Worm (Caenorhabditis elegans) whole organism, mixed stage, embryonic: ENCODE results near the gene sdz-15.

Source experiments
- blmp-1 ChIP-seq: fragments of 150-350 bp; optimal IDR thresholded peaks from 2 replicates; lab custom pipeline; 2014; ENCODE audit warnings: missing biosample characterization, missing genetic modification characterization
- ceh-39 ChIP-seq: fragments of 150-350 bp; optimal IDR thresholded peaks from 2 replicates; lab custom pipeline; 2014; ENCODE audit warnings: missing biosample characterization, missing genetic modification characterization
- cnd-1 ChIP-seq: fragments of 200-800 bp; sonication (Bioruptor generic); optimal IDR thresholded peaks from 2 replicates; lab custom pipeline; 2018; ENCODE audit warnings: mild to moderate bottlenecking, missing genetic modification characterization, missing compliant biosample characterization
- elt-1 ChIP-seq: sonication (generic microtip); optimal IDR thresholded peaks from 2 replicates; lab custom pipeline; 2017; ENCODE audit warnings: missing genetic modification characterization, mild to moderate bottlenecking, missing compliant biosample characterization, antibody characterized with exemption, moderate library complexity, borderline replicate concordance; ENCODE audit not compliant: insufficient read depth
- elt-3 ChIP-seq: fragments of 150-350 bp; optimal IDR thresholded peaks from 2 replicates; lab custom pipeline; 2014; ENCODE audit warnings: missing biosample characterization, missing genetic modification characterization
- mls-2 ChIP-seq: sonication (generic microtip); optimal IDR thresholded peaks from 2 replicates; lab custom pipeline; 2016; ENCODE audit warnings: mild to moderate bottlenecking, missing genetic modification characterization, moderate library complexity, missing compliant biosample characterization
- nhr-12 ChIP-seq: fragments of 150-350 bp; optimal IDR thresholded peaks from 2 replicates; lab custom pipeline; 2014; ENCODE audit warnings: missing biosample characterization, missing genetic modification characterization
- nhr-237 ChIP-seq: fragments of 150-350 bp; optimal IDR thresholded peaks from 2 replicates; lab custom pipeline; 2014; ENCODE audit warnings: missing biosample characterization, missing genetic modification characterization
- nhr-28 ChIP-seq: fragments of 150-350 bp; optimal IDR thresholded peaks from 2 replicates; lab custom pipeline; 2014; ENCODE audit warnings: missing biosample characterization, missing genetic modification characterization
- pha-4 ChIP-seq: fragments of 150-350 bp; optimal IDR thresholded peaks from 2 replicates; lab custom pipeline; 2018; ENCODE audit warnings: missing biosample characterization, missing genetic modification reagents, missing genetic modification characterization
- snpc-4 ChIP-seq: fragments of 150-350 bp; optimal IDR thresholded peaks from 2 replicates; lab custom pipeline; 2014; ENCODE audit warnings: missing biosample characterization, missing genetic modification characterization
- unc-39 ChIP-seq: fragments of 150-350 bp; optimal IDR thresholded peaks from 2 replicates; lab custom pipeline; 2014; ENCODE audit warnings: missing biosample characterization, missing genetic modification characterization
- unc-62 ChIP-seq: fragments of 150-350 bp; optimal IDR thresholded peaks from 2 replicates; lab custom pipeline; 2014; ENCODE audit warnings: missing biosample characterization, missing genetic modification reagents, missing genetic modification characterization
- ztf-11 ChIP-seq: fragments of 150-350 bp; optimal IDR thresholded peaks from 2 replicates; lab custom pipeline; 2014; ENCODE audit warnings: missing biosample characterization, missing genetic modification characterization

DNA sequence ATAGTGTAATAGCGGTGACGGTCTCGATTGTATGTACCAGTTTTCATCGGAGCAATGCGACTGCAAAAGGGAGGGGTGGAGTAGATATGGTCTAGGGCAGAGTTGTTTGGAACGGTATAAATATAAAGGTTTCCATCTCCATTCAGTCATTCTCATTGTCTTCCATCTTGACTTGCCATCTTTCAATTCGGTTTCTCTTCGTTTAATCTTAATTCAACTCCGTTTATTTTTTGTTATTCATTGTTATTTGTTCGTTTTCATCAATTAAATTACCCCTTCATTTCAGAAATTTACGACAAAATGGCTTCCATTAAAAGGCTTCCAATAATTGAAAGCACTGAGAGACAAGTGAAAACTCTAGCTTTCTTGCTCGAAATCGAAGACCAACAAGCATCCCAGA is 32.8 kb downstream of the sdz-15 start, which contains the start of gene C09E7.11:
- TF ChIP-seq mls-2 (tag; lab: Kevin White, UChicago) (no peak), ceh-39 (tag; lab: Kevin White, UChicago) (no peak), unc-39 (tag; lab: Kevin White, UChicago) (no peak), pha-4 (tag; lab: Kevin White, UChicago) (no peak), blmp-1 (tag; lab: Kevin White, UChicago) (no peak), nhr-28 (tag; lab: Kevin White, UChicago) (no peak), elt-3 (tag; lab: Kevin White, UChicago) (no peak), unc-62 (GFP tag; lab: Kevin White, UChicago) (no peak), cnd-1 (no peak), elt-1 (tag; lab: Kevin White, UChicago) (no peak), nhr-12 (tag; lab: Kevin White, UChicago) (no peak), nhr-237 (tag; lab: Kevin White, UChicago) (no peak), snpc-4 (tag; lab: Kevin White, UChicago) (no peak), ztf-11 (tag; lab: Kevin White, UChicago) (no peak)
